Worm (Caenorhabditis elegans) whole organism, L2 larva: Measurements from ENCODE around the gene ZC132.11.

ENCODE experiments used
- ZK546.5 ChIP-seq: sonication (generic microtip); optimal IDR thresholded peaks from 2 replicates; lab custom pipeline; 2017; ENCODE audit warnings: missing biosample characterization, missing genetic modification characterization
- dmd-4 ChIP-seq: sonication (generic microtip); optimal IDR thresholded peaks from 2 replicates; lab custom pipeline; 2017; ENCODE audit warnings: missing biosample characterization, missing genetic modification characterization
- elt-3 ChIP-seq: sonication (generic microtip); optimal IDR thresholded peaks from 2 replicates; lab custom pipeline; 2017; ENCODE audit warnings: missing biosample characterization, missing genetic modification characterization
- lin-11 ChIP-seq: fragments of 150-350 bp; sonication (generic microtip); optimal IDR thresholded peaks from 2 replicates; lab custom pipeline; 2014; ENCODE audit warnings: missing biosample characterization, missing genetic modification characterization, inconsistent platforms, mixed read lengths
- lin-39 ChIP-seq: fragments of 150-350 bp; optimal IDR thresholded peaks from 2 replicates; lab custom pipeline; 2014; ENCODE audit warnings: missing biosample characterization, missing genetic modification reagents, missing genetic modification characterization
- nhr-129 ChIP-seq: fragments of 150-350 bp; optimal IDR thresholded peaks from 2 replicates; lab custom pipeline; 2014; ENCODE audit warnings: missing biosample characterization, missing genetic modification characterization
- nhr-25 ChIP-seq: fragments of 150-350 bp; sonication (generic microtip); optimal IDR thresholded peaks from 3 replicates; lab custom pipeline; 2014; ENCODE audit warnings: missing biosample characterization, missing genetic modification characterization
- snpc-4 ChIP-seq: fragments of 150-350 bp; optimal IDR thresholded peaks from 2 replicates; lab custom pipeline; 2014; ENCODE audit warnings: missing biosample characterization, missing genetic modification characterization
- unc-55 ChIP-seq: fragments of 150-350 bp; sonication (generic microtip); optimal IDR thresholded peaks from 3 replicates; lab custom pipeline; 2014; ENCODE audit warnings: missing biosample characterization, missing genetic modification reagents, missing genetic modification characterization
- unc-62 ChIP-seq: fragments of 150-350 bp; optimal IDR thresholded peaks from 2 replicates; lab custom pipeline; 2014; ENCODE audit warnings: missing biosample characterization, missing genetic modification reagents, missing genetic modification characterization
- zag-1 ChIP-seq: fragments of 150-350 bp; optimal IDR thresholded peaks from 2 replicates; lab custom pipeline; 2014; ENCODE audit warnings: missing biosample characterization, missing genetic modification characterization
- ztf-11 ChIP-seq: sonication (generic microtip); optimal IDR thresholded peaks from 2 replicates; lab custom pipeline; 2017; ENCODE audit warnings: missing biosample characterization, missing genetic modification characterization

DNA sequence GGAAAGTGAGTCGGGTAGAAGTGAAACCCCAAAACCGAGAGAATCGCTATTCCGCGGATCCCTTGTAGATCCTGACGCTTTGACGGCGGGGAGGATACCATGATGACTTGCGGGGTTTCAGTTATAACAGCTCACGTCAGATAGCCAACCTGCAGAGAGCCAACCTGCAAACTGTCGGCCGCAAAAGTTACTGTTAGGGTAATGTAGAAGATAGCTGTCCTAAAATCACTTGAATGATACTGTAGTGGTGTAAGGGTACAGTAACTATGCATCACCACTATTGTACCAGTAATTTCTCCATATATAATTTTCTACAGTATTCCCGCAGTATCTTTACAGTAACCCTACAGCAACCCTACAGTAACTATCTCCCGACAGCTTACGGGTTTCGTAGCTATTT, 34.0 kb upstream of the ZC132.11 start, which contains the start of gene oac-12:
- TF ChIP-seq zag-1: no peak
- TF ChIP-seq snpc-4 (tag; lab: Kevin White, UChicago): no peak
- TF ChIP-seq unc-62 (GFP tag; lab: Kevin White, UChicago): no peak
- no peak for TF ChIP-seq nhr-25 (tag; lab: Kevin White, UChicago)
- no peak for TF ChIP-seq lin-39 (tag; lab: Kevin White, UChicago)
- no peak for TF ChIP-seq ztf-11 (tag; lab: Kevin White, UChicago)
- TF ChIP-seq lin-11 (tag; lab: Kevin White, UChicago): no peak
- no peak for TF ChIP-seq dmd-4 (tag; lab: Kevin White, UChicago)
- TF ChIP-seq nhr-129 (tag; lab: Kevin White, UChicago): no peak
- TF ChIP-seq elt-3 (tag; lab: Kevin White, UChicago): no peak
- no peak for TF ChIP-seq unc-55 (GFP tag; lab: Kevin White, UChicago)
- TF ChIP-seq ZK546.5 (tag; lab: Kevin White, UChicago): no peak
